Worm (Caenorhabditis elegans): ENCODE data around the gene miz-1.

- no peak for TF ChIP-seq ZK546.5 (tag; optimal IDR thresholded peaks at IDR 0.05)
- TF ChIP-seq egl-27 (tag; optimal IDR thresholded peaks at IDR 0.05), result no peak
- TF ChIP-seq C34F6.9 (tag; optimal IDR thresholded peaks at IDR 0.05), result no peak
- TF ChIP-seq elt-3 (tag; optimal IDR thresholded peaks at IDR 0.05), result no peak
- TF ChIP-seq nhr-6 (tag; optimal IDR thresholded peaks at IDR 0.05), result no peak
- TF ChIP-seq R02D3.7 (tag; optimal IDR thresholded peaks at IDR 0.05), result no peak
- no peak for TF ChIP-seq aly-2 (tag; optimal IDR thresholded peaks at IDR 0.05)
- no peak for TF ChIP-seq unc-62 (GFP tag; optimal IDR thresholded peaks at IDR 0.05)
Observed at ce11 chrIV:10764206-10764605, 48.0 kb upstream of the miz-1 start, which contains the start of gene T25B9.11.
